Worm (Caenorhabditis elegans) whole organism, L1 larva: Measurements from ENCODE around the gene set-19.

Source experiments
- C16A3.4 ChIP-seq: fragments of 150-350 bp; optimal IDR thresholded peaks from 2 replicates; lab custom pipeline; 2014; ENCODE audit warnings: missing biosample characterization, missing genetic modification characterization
- C34B4.2 ChIP-seq: sonication (generic microtip); optimal IDR thresholded peaks from 2 replicates; lab custom pipeline; 2017; ENCODE audit warnings: mild to moderate bottlenecking, missing genetic modification characterization, missing compliant biosample characterization
- F16B12.6 ChIP-seq: fragments of 150-350 bp; optimal IDR thresholded peaks from 2 replicates; lab custom pipeline; 2014; ENCODE audit warnings: missing biosample characterization, missing genetic modification characterization
- ama-1 ChIP-seq: fragments of 150-350 bp; optimal IDR thresholded peaks from 2 replicates; lab custom pipeline; 2014
- ceh-63 ChIP-seq: fragments of 200-800 bp; sonication (Bioruptor generic); optimal IDR thresholded peaks from 2 replicates; lab custom pipeline; 2018; ENCODE audit warnings: mild to moderate bottlenecking, missing genetic modification characterization, missing compliant biosample characterization
- ceh-82 ChIP-seq, 3 experiments: fragments of 150-350 bp in 1 of 3; sonication (generic microtip) in 2 of 3; optimal IDR thresholded peaks; 2 replicates each; lab custom pipeline; 2014 to 2017; ENCODE audit warnings: missing biosample characterization in 3 of 3, missing genetic modification characterization in 3 of 3
- ceh-90 ChIP-seq: sonication (generic microtip); optimal IDR thresholded peaks from 2 replicates; lab custom pipeline; 2016; ENCODE audit warnings: missing genetic modification characterization, missing compliant biosample characterization
- dpl-1 ChIP-seq, 3 experiments: fragments of 150-350 bp in 2 of 3; sonication (generic microtip) in 1 of 3; optimal IDR thresholded peaks; 2 replicates each; lab custom pipeline; 2014 to 2017; ENCODE audit warnings: missing biosample characterization in 3 of 3, missing genetic modification characterization in 3 of 3, missing genetic modification reagents in 3 of 3
- dsc-1 ChIP-seq: sonication (generic microtip); optimal IDR thresholded peaks from 2 replicates; lab custom pipeline; 2016; ENCODE audit warnings: mild to moderate bottlenecking, missing genetic modification characterization, missing compliant biosample characterization
- efl-1 ChIP-seq, 4 experiments: fragments of 150-350 bp; optimal IDR thresholded peaks in 3 of 4; peaks in 1 of 4; 1 replicate in 1 of 4; 2 replicates in 3 of 4; lab custom pipeline; 2014; ENCODE audit warnings: missing biosample characterization in 2 of 4, missing genetic modification characterization in 2 of 4, missing genetic modification reagents in 2 of 4
- elt-2 ChIP-seq: sonication (generic microtip); optimal IDR thresholded peaks from 2 replicates; lab custom pipeline; 2016; ENCODE audit warnings: missing genetic modification characterization, mild to moderate bottlenecking, inconsistent platforms, missing compliant biosample characterization, missing genetic modification reagents
- elt-3 ChIP-seq, 6 experiments: fragments of 150-350 bp in 1 of 6; sonication (generic microtip); optimal IDR thresholded peaks; 2 replicates each; lab custom pipeline; 2017 to 2018; ENCODE audit warnings: missing biosample characterization in 6 of 6, missing genetic modification characterization in 6 of 6, inconsistent platforms in 1 of 6
- ets-5 ChIP-seq: fragments of 200-800 bp; sonication (Bioruptor generic); IDR thresholded peaks from 2 replicates; pipeline ENCODE4 v1.3.6; 2022; ENCODE audit warnings: missing genetic modification characterization, missing compliant biosample characterization
- fkh-10 ChIP-seq: sonication (generic microtip); optimal IDR thresholded peaks from 2 replicates; lab custom pipeline; 2017; ENCODE audit warnings: missing biosample characterization, missing genetic modification reagents, missing genetic modification characterization
- fkh-4 ChIP-seq: sonication (generic microtip); optimal IDR thresholded peaks from 2 replicates; lab custom pipeline; 2016; ENCODE audit warnings: missing compliant biosample characterization, missing genetic modification characterization, borderline replicate concordance
- grh-1 ChIP-seq: fragments of 200-800 bp; sonication (Bioruptor generic); IDR thresholded peaks from 2 replicates; pipeline ENCODE4 v1.3.6; 2022; ENCODE audit warnings: missing genetic modification reagents, missing genetic modification characterization, missing compliant biosample characterization
- hlh-17 ChIP-seq: fragments of 200-800 bp; sonication (Bioruptor generic); optimal IDR thresholded peaks from 2 replicates; lab custom pipeline; 2018; ENCODE audit warnings: missing genetic modification characterization, mild to moderate bottlenecking, missing compliant biosample characterization, moderate library complexity, borderline replicate concordance
- hlh-4 ChIP-seq: sonication (generic microtip); optimal IDR thresholded peaks from 2 replicates; lab custom pipeline; 2016; ENCODE audit warnings: mild to moderate bottlenecking, missing genetic modification characterization, missing compliant biosample characterization
- lin-13 ChIP-seq: fragments of 150-350 bp; optimal IDR thresholded peaks from 2 replicates; lab custom pipeline; 2014; ENCODE audit warnings: missing biosample characterization, missing genetic modification reagents, missing genetic modification characterization
- lin-14 ChIP-seq: fragments of 200-800 bp; sonication (Bioruptor generic); optimal IDR thresholded peaks from 2 replicates; lab custom pipeline; 2018; ENCODE audit warnings: mild to moderate bottlenecking, missing genetic modification characterization, moderate library complexity, missing compliant biosample characterization
- lir-3 ChIP-seq: sonication (generic microtip); optimal IDR thresholded peaks from 2 replicates; lab custom pipeline; 2016; ENCODE audit warnings: mild to moderate bottlenecking, missing genetic modification characterization, moderate library complexity, missing compliant biosample characterization; ENCODE audit not compliant: poor library complexity
- mep-1 ChIP-seq: fragments of 150-350 bp; optimal IDR thresholded peaks from 2 replicates; lab custom pipeline; 2014; ENCODE audit warnings: missing biosample characterization, missing genetic modification characterization
- nhr-11 ChIP-seq: fragments of 150-350 bp; optimal IDR thresholded peaks from 2 replicates; lab custom pipeline; 2014; ENCODE audit warnings: missing biosample characterization, missing genetic modification characterization
- nhr-20 ChIP-seq: sonication (generic microtip); optimal IDR thresholded peaks from 2 replicates; lab custom pipeline; 2016; ENCODE audit warnings: mild to moderate bottlenecking, missing genetic modification characterization, missing compliant biosample characterization
- nhr-47 ChIP-seq: sonication (generic microtip); optimal IDR thresholded peaks from 2 replicates; lab custom pipeline; 2016; ENCODE audit warnings: mild to moderate bottlenecking, missing genetic modification characterization, moderate library complexity, missing compliant biosample characterization
- nhr-71 ChIP-seq: sonication (generic microtip); optimal IDR thresholded peaks from 2 replicates; lab custom pipeline; 2016; ENCODE audit warnings: mild to moderate bottlenecking, missing genetic modification characterization, moderate library complexity, missing compliant biosample characterization
- nhr-90 ChIP-seq: sonication (generic microtip); optimal IDR thresholded peaks from 2 replicates; lab custom pipeline; 2016; ENCODE audit warnings: mild to moderate bottlenecking, missing genetic modification characterization, missing compliant biosample characterization; ENCODE audit not compliant: poor library complexity
- pax-3 ChIP-seq: fragments of 200-800 bp; sonication (Bioruptor generic); optimal IDR thresholded peaks from 2 replicates; lab custom pipeline; 2018; ENCODE audit warnings: mild to moderate bottlenecking, missing genetic modification characterization, moderate library complexity, missing compliant biosample characterization
- skn-1 ChIP-seq: fragments of 150-350 bp; optimal IDR thresholded peaks from 2 replicates; lab custom pipeline; 2014; ENCODE audit warnings: missing biosample characterization, missing genetic modification characterization
- snpc-4 ChIP-seq: fragments of 150-350 bp; optimal IDR thresholded peaks from 2 replicates; lab custom pipeline; 2014; ENCODE audit warnings: missing biosample characterization, missing genetic modification characterization
- sox-4 ChIP-seq: sonication (generic microtip); optimal IDR thresholded peaks from 2 replicates; lab custom pipeline; 2016; ENCODE audit warnings: missing genetic modification characterization, missing compliant biosample characterization
- tbx-2 ChIP-seq: sonication (generic microtip); optimal IDR thresholded peaks from 2 replicates; lab custom pipeline; 2016; ENCODE audit warnings: missing genetic modification characterization, missing compliant biosample characterization
- unc-30 ChIP-seq: sonication (generic microtip); optimal IDR thresholded peaks from 2 replicates; lab custom pipeline; 2017; ENCODE audit warnings: missing biosample characterization, missing genetic modification characterization
- unc-62 ChIP-seq: fragments of 150-350 bp; optimal IDR thresholded peaks from 2 replicates; lab custom pipeline; 2014; ENCODE audit warnings: missing biosample characterization, missing genetic modification reagents, missing genetic modification characterization
- unc-86 ChIP-seq: sonication (generic microtip); optimal IDR thresholded peaks from 2 replicates; lab custom pipeline; 2016; ENCODE audit warnings: missing genetic modification characterization, missing compliant biosample characterization
- vab-15 ChIP-seq: sonication (generic microtip); optimal IDR thresholded peaks from 2 replicates; lab custom pipeline; 2017; ENCODE audit warnings: missing genotype, mild to moderate bottlenecking, missing genetic modification characterization, missing compliant biosample characterization
- xbp-1 ChIP-seq: sonication (generic microtip); optimal IDR thresholded peaks from 2 replicates; lab custom pipeline; 2016; ENCODE audit warnings: missing genetic modification characterization, missing compliant biosample characterization
- zag-1 ChIP-seq: fragments of 150-350 bp; optimal IDR thresholded peaks from 2 replicates; lab custom pipeline; 2014; ENCODE audit warnings: missing biosample characterization, missing genetic modification characterization
- ztf-4 ChIP-seq: fragments of 150-350 bp; optimal IDR thresholded peaks from 2 replicates; lab custom pipeline; 2014; ENCODE audit warnings: missing biosample characterization, missing genetic modification characterization

The set-19 gene

ce11 chrX:5726160-5726559 is 46.1 kb upstream of the set-19 start:
- TF ChIP-seq lin-13 (GFP tag; lab: Kevin White, UChicago): no peak
- TF ChIP-seq zag-1 (tag; lab: Kevin White, UChicago): no peak
- TF ChIP-seq snpc-4 (tag; lab: Kevin White, UChicago): no peak
- TF ChIP-seq unc-86 (tag; lab: Kevin White, UChicago): no peak
- TF ChIP-seq efl-1 (optimal IDR thresholded peaks at IDR 0.05; lab: Kevin White, UChicago): no peak
- TF ChIP-seq efl-1 (GFP tag; optimal IDR thresholded peaks at IDR 0.05 in 1 of 2; lab: Kevin White, UChicago): no peak
- TF ChIP-seq vab-15 (tag; lab: Kevin White, UChicago): no peak
- TF ChIP-seq lir-3 (tag; lab: Kevin White, UChicago): no peak
- TF ChIP-seq ceh-82 (tag; optimal IDR thresholded peaks at IDR 0.05; lab: Kevin White, UChicago): no peak
- TF ChIP-seq ceh-90 (tag; lab: Kevin White, UChicago): no peak

- peak; percentile 54 for TF ChIP-seq lin-14 (GFP tag; lab: Kevin White, UChicago)
- TF ChIP-seq skn-1 (tag; lab: Kevin White, UChicago): no peak
- no peak for TF ChIP-seq hlh-4 (tag; lab: Kevin White, UChicago)
- TF ChIP-seq F16B12.6: no peak
- TF ChIP-seq dsc-1 (tag; lab: Kevin White, UChicago): no peak
- TF ChIP-seq unc-62 (GFP tag; lab: Kevin White, UChicago): no peak
- no peak for TF ChIP-seq ama-1 (lab: Kevin White, UChicago)
- TF ChIP-seq fkh-10: no peak
- no peak for TF ChIP-seq unc-30 (tag; lab: Kevin White, UChicago)
- no peak for TF ChIP-seq nhr-20
- peak; percentile 27 for TF ChIP-seq ceh-63
Observed at ce11 chrX:5724544-5724943, 44.5 kb upstream of the set-19 start.

ce11 chrX:5723758-5724157 is 43.7 kb upstream of the set-19 start:
- TF ChIP-seq ztf-4 (no peak), nhr-71 (peak; percentile 12), nhr-47 (tag; lab: Kevin White, UChicago) (peak; percentile 27), sox-4 (tag; lab: Kevin White, UChicago) (no peak), elt-2 (tag; lab: Kevin White, UChicago) (no peak), hlh-17 (GFP tag; lab: Kevin White, UChicago) (no peak)

ce11 chrX:5720929-5721328 is 40.9 kb upstream of the set-19 start:
- TF ChIP-seq ets-5 (GFP tag; lab: Robert Waterston, UW) (no peak), tbx-2 (tag; lab: Kevin White, UChicago) (no peak), mep-1 (tag; lab: Kevin White, UChicago) (no peak), elt-3 (tag; optimal IDR thresholded peaks at IDR 0.05; lab: Kevin White, UChicago) (no peak), fkh-10 (no peak), dpl-1 (GFP tag; optimal IDR thresholded peaks at IDR 0.05; lab: Kevin White, UChicago) (no peak), unc-62 (GFP tag; lab: Kevin White, UChicago) (no peak), zag-1 (tag; lab: Kevin White, UChicago) (no peak), snpc-4 (tag; lab: Kevin White, UChicago) (no peak), lin-14 (GFP tag; lab: Kevin White, UChicago) (no peak), nhr-11 (no peak)

ce11 chrX:5720124-5720523 is 40.1 kb upstream of the set-19 start, which contains the start of gene C41G11.1:
TSS of gene C41G11.1 (minus strand) at chrX:5720224.
- TF ChIP-seq nhr-90 (tag; lab: Kevin White, UChicago) (no peak), fkh-4 (tag; lab: Kevin White, UChicago) (no peak), vab-15 (tag; lab: Kevin White, UChicago) (no peak), sox-4 (tag; lab: Kevin White, UChicago) (no peak), C34B4.2 (no peak), elt-2 (tag; lab: Kevin White, UChicago) (no peak), pax-3 (tag; lab: Kevin White, UChicago) (no peak), xbp-1 (tag; lab: Kevin White, UChicago) (no peak), C16A3.4 (tag; lab: Kevin White, UChicago) (no peak), grh-1 (GFP tag; lab: Robert Waterston, UW) (no peak)
- TF ChIP-seq, all 84 proteins: peak for 0
